Worm (Caenorhabditis elegans) whole organism, L2 larva: ENCODE data around the gene R144.13.

Experiments used
- C34F6.9 ChIP-seq: fragments of 150-350 bp; optimal IDR thresholded peaks from 2 replicates; lab custom pipeline; 2014; ENCODE audit warnings: missing biosample characterization, missing genetic modification characterization
- F13H6.1 ChIP-seq: sonication (generic microtip); optimal IDR thresholded peaks from 2 replicates; lab custom pipeline; 2016; ENCODE audit warnings: missing genetic modification characterization, missing compliant biosample characterization
- ZK546.5 ChIP-seq: sonication (generic microtip); optimal IDR thresholded peaks from 2 replicates; lab custom pipeline; 2017; ENCODE audit warnings: missing biosample characterization, missing genetic modification characterization
- alr-1 ChIP-seq: fragments of 150-350 bp; optimal IDR thresholded peaks from 2 replicates; lab custom pipeline; 2014; ENCODE audit warnings: missing biosample characterization, missing genetic modification characterization
- ama-1 ChIP-seq: fragments of 150-350 bp; optimal IDR thresholded peaks from 2 replicates; lab custom pipeline; 2018; ENCODE audit warnings: inconsistent platforms
- blmp-1 ChIP-seq: sonication (generic microtip); optimal IDR thresholded peaks from 2 replicates; lab custom pipeline; 2017; ENCODE audit warnings: missing genetic modification characterization, mild to moderate bottlenecking, missing compliant biosample characterization, antibody characterized with exemption, moderate library complexity; ENCODE audit not compliant: insufficient read depth
- ceh-16 ChIP-seq: fragments of 150-350 bp; optimal IDR thresholded peaks from 2 replicates; lab custom pipeline; 2014; ENCODE audit warnings: missing biosample characterization, missing genetic modification characterization
- crh-2 ChIP-seq: sonication (generic microtip); optimal IDR thresholded peaks from 2 replicates; lab custom pipeline; 2017; ENCODE audit warnings: missing biosample characterization, missing genetic modification characterization
- dmd-4 ChIP-seq: sonication (generic microtip); optimal IDR thresholded peaks from 2 replicates; lab custom pipeline; 2017; ENCODE audit warnings: missing biosample characterization, missing genetic modification characterization
- elt-1 ChIP-seq: fragments of 150-350 bp; optimal IDR thresholded peaks from 2 replicates; lab custom pipeline; 2014; ENCODE audit warnings: missing biosample characterization, missing genetic modification characterization
- elt-3 ChIP-seq: sonication (generic microtip); optimal IDR thresholded peaks from 2 replicates; lab custom pipeline; 2017; ENCODE audit warnings: missing biosample characterization, missing genetic modification characterization
- fos-1 ChIP-seq: fragments of 150-350 bp; optimal IDR thresholded peaks from 2 replicates; lab custom pipeline; 2014; ENCODE audit warnings: missing biosample characterization, missing genetic modification characterization
- gmeb-1 ChIP-seq: fragments of 150-350 bp; optimal IDR thresholded peaks from 2 replicates; lab custom pipeline; 2014; ENCODE audit warnings: missing biosample characterization, missing genetic modification characterization
- lin-11 ChIP-seq: fragments of 150-350 bp; sonication (generic microtip); optimal IDR thresholded peaks from 2 replicates; lab custom pipeline; 2014; ENCODE audit warnings: missing biosample characterization, missing genetic modification characterization, inconsistent platforms, mixed read lengths
- lin-13 ChIP-seq: fragments of 150-350 bp; optimal IDR thresholded peaks from 2 replicates; lab custom pipeline; 2014; ENCODE audit warnings: missing biosample characterization, missing genetic modification reagents, missing genetic modification characterization
- lsy-2 ChIP-seq, 2 experiments: fragments of 150-350 bp in 1 of 2; sonication (generic microtip) in 1 of 2; optimal IDR thresholded peaks; 2 replicates each; lab custom pipeline; 2014 to 2017; ENCODE audit warnings: missing biosample characterization in 2 of 2, missing genetic modification characterization in 2 of 2
- mab-5 ChIP-seq: fragments of 150-350 bp; optimal IDR thresholded peaks from 2 replicates; lab custom pipeline; 2014; ENCODE audit warnings: missing biosample characterization, missing genetic modification characterization
- mbf-1 ChIP-seq: sonication (generic microtip); optimal IDR thresholded peaks from 2 replicates; lab custom pipeline; 2017; ENCODE audit warnings: missing biosample characterization, missing genetic modification characterization
- mdl-1 ChIP-seq, 2 experiments: fragments of 150-350 bp in 1 of 2; sonication (generic microtip) in 1 of 2; optimal IDR thresholded peaks; 2 replicates each; lab custom pipeline; 2017; ENCODE audit warnings: missing biosample characterization in 2 of 2, missing genetic modification characterization in 2 of 2
- nhr-10 ChIP-seq: sonication (generic microtip); optimal IDR thresholded peaks from 2 replicates; lab custom pipeline; 2017; ENCODE audit warnings: missing biosample characterization, missing genetic modification characterization
- nhr-11 ChIP-seq: fragments of 150-350 bp; optimal IDR thresholded peaks from 2 replicates; lab custom pipeline; 2014; ENCODE audit warnings: missing biosample characterization, missing genetic modification characterization
- nhr-12 ChIP-seq: fragments of 150-350 bp; optimal IDR thresholded peaks from 2 replicates; lab custom pipeline; 2014; ENCODE audit warnings: missing biosample characterization, missing genetic modification characterization
- nhr-129 ChIP-seq: fragments of 150-350 bp; optimal IDR thresholded peaks from 2 replicates; lab custom pipeline; 2014; ENCODE audit warnings: missing biosample characterization, missing genetic modification characterization
- nhr-23 ChIP-seq: fragments of 150-350 bp; optimal IDR thresholded peaks from 2 replicates; lab custom pipeline; 2014; ENCODE audit warnings: missing biosample characterization, missing genetic modification reagents, missing genetic modification characterization
- nhr-237 ChIP-seq: fragments of 150-350 bp; optimal IDR thresholded peaks from 2 replicates; lab custom pipeline; 2014; ENCODE audit warnings: missing biosample characterization, missing genetic modification characterization
- nhr-25 ChIP-seq: fragments of 150-350 bp; sonication (generic microtip); optimal IDR thresholded peaks from 3 replicates; lab custom pipeline; 2014; ENCODE audit warnings: missing biosample characterization, missing genetic modification characterization
- nhr-6 ChIP-seq: fragments of 150-350 bp; optimal IDR thresholded peaks from 2 replicates; lab custom pipeline; 2014; ENCODE audit warnings: missing biosample characterization, missing genetic modification characterization
- peb-1 ChIP-seq: fragments of 150-350 bp; optimal IDR thresholded peaks from 2 replicates; lab custom pipeline; 2014; ENCODE audit warnings: missing biosample characterization, missing genetic modification characterization
- sem-4 ChIP-seq: fragments of 150-350 bp; optimal IDR thresholded peaks from 2 replicates; lab custom pipeline; 2014; ENCODE audit warnings: missing biosample characterization, missing genetic modification reagents, missing genetic modification characterization
- skn-1 ChIP-seq: sonication (generic microtip); optimal IDR thresholded peaks from 2 replicates; lab custom pipeline; 2017; ENCODE audit warnings: missing biosample characterization, missing genetic modification characterization
- sma-3 ChIP-seq: sonication (generic microtip); optimal IDR thresholded peaks from 2 replicates; lab custom pipeline; 2016; ENCODE audit warnings: missing genetic modification reagents, missing genetic modification characterization, missing compliant biosample characterization
- sma-9 ChIP-seq, 2 experiments: fragments of 150-350 bp in 1 of 2; sonication (generic microtip) in 1 of 2; optimal IDR thresholded peaks; 2 replicates each; lab custom pipeline; 2014 to 2016; ENCODE audit warnings: missing genetic modification characterization in 2 of 2, mild to moderate bottlenecking in 1 of 2, missing biosample characterization in 1 of 2, missing compliant biosample characterization in 1 of 2, missing genetic modification reagents in 1 of 2, moderate library complexity in 1 of 2
- snpc-4 ChIP-seq: fragments of 150-350 bp; optimal IDR thresholded peaks from 2 replicates; lab custom pipeline; 2014; ENCODE audit warnings: missing biosample characterization, missing genetic modification characterization
- unc-39 ChIP-seq: fragments of 150-350 bp; optimal IDR thresholded peaks from 2 replicates; lab custom pipeline; 2014; ENCODE audit warnings: missing biosample characterization, missing genetic modification characterization
- unc-55 ChIP-seq: fragments of 150-350 bp; sonication (generic microtip); optimal IDR thresholded peaks from 3 replicates; lab custom pipeline; 2014; ENCODE audit warnings: missing biosample characterization, missing genetic modification reagents, missing genetic modification characterization
- unc-62 ChIP-seq: fragments of 150-350 bp; optimal IDR thresholded peaks from 2 replicates; lab custom pipeline; 2014; ENCODE audit warnings: missing biosample characterization, missing genetic modification reagents, missing genetic modification characterization
- zag-1 ChIP-seq: fragments of 150-350 bp; optimal IDR thresholded peaks from 2 replicates; lab custom pipeline; 2014; ENCODE audit warnings: missing biosample characterization, missing genetic modification characterization
- ztf-11 ChIP-seq: sonication (generic microtip); optimal IDR thresholded peaks from 2 replicates; lab custom pipeline; 2017; ENCODE audit warnings: missing biosample characterization, missing genetic modification characterization
- ztf-4 ChIP-seq: fragments of 150-350 bp; optimal IDR thresholded peaks from 2 replicates; lab custom pipeline; 2014; ENCODE audit warnings: missing biosample characterization, missing genetic modification characterization

R144.13 gene

ce11 chrIII:5018116-5018689 lies 4.9 kb upstream of the R144.13 start, which contains the start of gene wip-1 (continued):
- TF ChIP-seq alr-1 (tag; lab: Kevin White, UChicago) (no peak), peb-1 (tag; lab: Kevin White, UChicago) (no peak)

- no peak for TF ChIP-seq lin-11 (tag; lab: Kevin White, UChicago)
- TF ChIP-seq nhr-11 (tag; lab: Kevin White, UChicago) = no peak
- TF ChIP-seq alr-1 (tag; lab: Kevin White, UChicago) = no peak
- TF ChIP-seq nhr-12 = no peak
- TF ChIP-seq unc-62 = no peak
- TF ChIP-seq fos-1 (tag; lab: Kevin White, UChicago) = no peak
- TF ChIP-seq snpc-4 (tag; lab: Kevin White, UChicago) = no peak
- no peak for TF ChIP-seq sma-9 (GFP tag; optimal IDR thresholded peaks at IDR 0.05; lab: Kevin White, UChicago)
- no peak for TF ChIP-seq sma-9 (tag; optimal IDR thresholded peaks at IDR 0.05; lab: Kevin White, UChicago)
- no peak for TF ChIP-seq nhr-237 (tag; lab: Kevin White, UChicago)
- TF ChIP-seq elt-3 (tag; lab: Kevin White, UChicago) = no peak
- no peak for TF ChIP-seq unc-55 (GFP tag; lab: Kevin White, UChicago)
Observed at ce11 chrIII:5020924-5021323, 2.1 kb upstream of the R144.13 start, which contains the start of gene mdt-11. TSS of gene mdt-11 (plus strand) at chrIII:5021224.

ce11 chrIII:5021689-5022088 lies 1.4 kb upstream of the R144.13 start, which contains the start of gene R144.3:
TSS of gene R144.3 (plus strand) at chrIII:5021989.
- TF ChIP-seq ZK546.5 (tag; lab: Kevin White, UChicago) = no peak
- no peak for TF ChIP-seq nhr-237 (tag; lab: Kevin White, UChicago)
- TF ChIP-seq zag-1 = no peak
- TF ChIP-seq nhr-25 (tag; lab: Kevin White, UChicago) = no peak
- TF ChIP-seq alr-1 (tag; lab: Kevin White, UChicago) = no peak
- TF ChIP-seq mdl-1 (tag; optimal IDR thresholded peaks at IDR 0.05; lab: Kevin White, UChicago) = no peak
- TF ChIP-seq nhr-23 = no peak
- no peak for TF ChIP-seq mbf-1 (tag; lab: Kevin White, UChicago)
- TF ChIP-seq unc-39 (tag; lab: Kevin White, UChicago) = no peak
- no peak for TF ChIP-seq sma-9 (GFP tag; optimal IDR thresholded peaks at IDR 0.05; lab: Kevin White, UChicago)
- TF ChIP-seq sma-9 (tag; optimal IDR thresholded peaks at IDR 0.05; lab: Kevin White, UChicago) = no peak
- TF ChIP-seq peb-1 (tag; lab: Kevin White, UChicago) = no peak
- TF ChIP-seq nhr-10 (tag; lab: Kevin White, UChicago) = no peak
- TF ChIP-seq mab-5 (tag; lab: Kevin White, UChicago) = no peak

ce11 chrIII:5023642-5024041 lies 578 bp downstream of the R144.13 start:
- TF ChIP-seq nhr-25 (tag; lab: Kevin White, UChicago) (no peak), elt-1 (tag; lab: Kevin White, UChicago) (no peak), ama-1 (lab: Kevin White, UChicago) (no peak), sma-3 (GFP tag; lab: Kevin White, UChicago) (no peak), F13H6.1 (tag; lab: Kevin White, UChicago) (no peak), ceh-16 (no peak), sma-9 (GFP tag; optimal IDR thresholded peaks at IDR 0.05; lab: Kevin White, UChicago) (no peak), sma-9 (tag; optimal IDR thresholded peaks at IDR 0.05; lab: Kevin White, UChicago) (no peak), skn-1 (tag; lab: Kevin White, UChicago) (no peak), mdl-1 (tag; optimal IDR thresholded peaks at IDR 0.05; lab: Kevin White, UChicago) (no peak), nhr-10 (tag; lab: Kevin White, UChicago) (no peak), ztf-4 (tag; lab: Kevin White, UChicago) (no peak), nhr-23 (no peak)

- TF ChIP-seq unc-62 (no peak), ama-1 (lab: Kevin White, UChicago) (peak; percentile 83), dmd-4 (tag; lab: Kevin White, UChicago) (no peak), C34F6.9 (tag; lab: Kevin White, UChicago) (peak; percentile 84), sma-9 (GFP tag; optimal IDR thresholded peaks at IDR 0.05; lab: Kevin White, UChicago) (peak; percentile 20), sma-9 (tag; optimal IDR thresholded peaks at IDR 0.05; lab: Kevin White, UChicago) (no peak), crh-2 (peak; percentile 84), unc-55 (GFP tag; lab: Kevin White, UChicago) (peak; percentile 77), lin-11 (tag; lab: Kevin White, UChicago) (peak; percentile 75), lsy-2 (tag; optimal IDR thresholded peaks at IDR 0.05; lab: Kevin White, UChicago) (peak; percentile 43 to 63), fos-1 (tag; lab: Kevin White, UChicago) (peak; percentile 46), F13H6.1 (tag; lab: Kevin White, UChicago) (peak; percentile 48), mab-5 (tag; lab: Kevin White, UChicago) (peak; percentile 31), nhr-6 (tag; lab: Kevin White, UChicago) (no peak), nhr-10 (tag; lab: Kevin White, UChicago) (no peak), nhr-23 (no peak), nhr-25 (tag; lab: Kevin White, UChicago) (peak; percentile 44), sma-3 (GFP tag; lab: Kevin White, UChicago) (peak; percentile 42), blmp-1 (tag; lab: Kevin White, UChicago) (peak; percentile 47), gmeb-1 (tag; lab: Kevin White, UChicago) (peak; percentile 50), sem-4 (tag; lab: Kevin White, UChicago) (peak; percentile 68), mdl-1 (tag; optimal IDR thresholded peaks at IDR 0.05; lab: Kevin White, UChicago) (peak; percentile 66 to 77), nhr-129 (tag; lab: Kevin White, UChicago) (peak; percentile 52), skn-1 (tag; lab: Kevin White, UChicago) (no peak), ztf-11 (tag; lab: Kevin White, UChicago) (no peak), elt-3 (tag; lab: Kevin White, UChicago) (no peak), lin-13 (peak; percentile 64)
Observed at ce11 chrIII:5024393-5024964, 1.4 kb downstream of the R144.13 start, which contains the start of gene pcf-11. TSS of gene pcf-11 (plus strand) at chrIII:5024914.
